Worm (Caenorhabditis elegans) whole organism, L4 larva: ENCODE results near the gene H12D21.6.

Experiments used
- Y105C5A.15 ChIP-seq: fragments of 200-800 bp; sonication (Bioruptor generic); IDR thresholded peaks from 2 replicates; pipeline ENCODE4 v1.3.6; 2022; ENCODE audit warnings: missing genetic modification characterization, missing compliant biosample characterization
- ceh-32 ChIP-seq: sonication (generic microtip); optimal IDR thresholded peaks from 2 replicates; lab custom pipeline; 2016; ENCODE audit warnings: mild to moderate bottlenecking, missing genetic modification characterization, missing compliant biosample characterization; ENCODE audit not compliant: poor library complexity
- ceh-82 ChIP-seq: sonication (generic microtip); optimal IDR thresholded peaks from 2 replicates; lab custom pipeline; 2017; ENCODE audit warnings: missing biosample characterization, missing genetic modification characterization
- dpl-1 ChIP-seq: fragments of 150-350 bp; optimal IDR thresholded peaks from 2 replicates; lab custom pipeline; 2014; ENCODE audit warnings: missing biosample characterization, missing genetic modification reagents, missing genetic modification characterization
- egl-27 ChIP-seq: sonication (generic microtip); optimal IDR thresholded peaks from 3 replicates; lab custom pipeline; 2017; ENCODE audit warnings: missing biosample characterization, missing genetic modification reagents, missing genetic modification characterization
- lim-7 ChIP-seq: fragments of 200-800 bp; sonication (Bioruptor generic); IDR thresholded peaks from 2 replicates; pipeline ENCODE4 v1.3.6; 2022; ENCODE audit warnings: missing genetic modification characterization, missing compliant biosample characterization
- lin-1 ChIP-seq: fragments of 200-800 bp; sonication (Bioruptor generic); IDR thresholded peaks from 2 replicates; pipeline ENCODE4 v1.3.6; 2022; ENCODE audit warnings: missing genetic modification reagents, missing genetic modification characterization, missing compliant biosample characterization
- lin-39 ChIP-seq: fragments of 150-350 bp; optimal IDR thresholded peaks from 2 replicates; lab custom pipeline; 2014; ENCODE audit warnings: missing biosample characterization, missing genetic modification reagents, missing genetic modification characterization
- lsy-2 ChIP-seq, 2 experiments: fragments of 150-350 bp in 1 of 2; sonication (generic microtip) in 1 of 2; optimal IDR thresholded peaks; 2 replicates each; lab custom pipeline; 2014 to 2017; ENCODE audit warnings: missing biosample characterization in 2 of 2, missing genetic modification characterization in 2 of 2
- mep-1 ChIP-seq: fragments of 150-350 bp; sonication (generic microtip); optimal IDR thresholded peaks from 3 replicates; lab custom pipeline; 2014; ENCODE audit warnings: missing biosample characterization, missing genetic modification characterization
- mes-2 ChIP-seq: sonication (generic microtip); optimal IDR thresholded peaks from 2 replicates; lab custom pipeline; 2016; ENCODE audit warnings: missing genotype, mild to moderate bottlenecking, missing genetic modification characterization, missing compliant biosample characterization; ENCODE audit not compliant: poor library complexity, severe bottlenecking
- pqm-1 ChIP-seq: sonication (generic microtip); optimal IDR thresholded peaks from 2 replicates; lab custom pipeline; 2017; ENCODE audit warnings: missing biosample characterization, missing genetic modification characterization
- unc-62 ChIP-seq, 3 experiments: fragments of 150-350 bp in 1 of 3; sonication (generic microtip); optimal IDR thresholded peaks in 2 of 3; peaks in 1 of 3; 1 replicate in 1 of 3; 2 replicates in 2 of 3; lab custom pipeline; 2014 to 2017; ENCODE audit warnings: missing biosample characterization in 3 of 3, missing genetic modification characterization in 3 of 3, missing genetic modification reagents in 3 of 3, missing genotype in 1 of 3
- zag-1 ChIP-seq: fragments of 150-350 bp; optimal IDR thresholded peaks from 2 replicates; lab custom pipeline; 2014; ENCODE audit warnings: missing biosample characterization, missing genetic modification characterization

ce11 chrV:14876257-14876656 lies 21.4 kb downstream of the H12D21.6 start:
- peak; percentile 85 for TF ChIP-seq mes-2 (tag; lab: Kevin White, UChicago)
- no peak for TF ChIP-seq dpl-1 (GFP tag; lab: Kevin White, UChicago)
- no peak for TF ChIP-seq lin-39
- TF ChIP-seq lin-1 (GFP tag; lab: Robert Waterston, UW): no peak
- no peak for TF ChIP-seq unc-62 (GFP tag; optimal IDR thresholded peaks at IDR 0.05 in 1 of 2; lab: Kevin White, UChicago)
- no peak for TF ChIP-seq unc-62 (tag; optimal IDR thresholded peaks at IDR 0.05; lab: Kevin White, UChicago)
- peak; percentile 71 for TF ChIP-seq lim-7 (GFP tag; lab: Robert Waterston, UW)
- TF ChIP-seq pqm-1 (tag; lab: Kevin White, UChicago): no peak
- TF ChIP-seq zag-1: no peak
- TF ChIP-seq lsy-2 (tag; optimal IDR thresholded peaks at IDR 0.05; lab: Kevin White, UChicago): no peak
- no peak for TF ChIP-seq ceh-82 (tag; lab: Kevin White, UChicago)
- no peak for TF ChIP-seq mep-1 (tag; lab: Kevin White, UChicago)
- TF ChIP-seq Y105C5A.15: no peak
- TF ChIP-seq ceh-32 (tag; lab: Kevin White, UChicago): no peak
- TF ChIP-seq egl-27: no peak
